Worm (Caenorhabditis elegans): Measurements from ENCODE around the gene F17E9.5.

DNA sequence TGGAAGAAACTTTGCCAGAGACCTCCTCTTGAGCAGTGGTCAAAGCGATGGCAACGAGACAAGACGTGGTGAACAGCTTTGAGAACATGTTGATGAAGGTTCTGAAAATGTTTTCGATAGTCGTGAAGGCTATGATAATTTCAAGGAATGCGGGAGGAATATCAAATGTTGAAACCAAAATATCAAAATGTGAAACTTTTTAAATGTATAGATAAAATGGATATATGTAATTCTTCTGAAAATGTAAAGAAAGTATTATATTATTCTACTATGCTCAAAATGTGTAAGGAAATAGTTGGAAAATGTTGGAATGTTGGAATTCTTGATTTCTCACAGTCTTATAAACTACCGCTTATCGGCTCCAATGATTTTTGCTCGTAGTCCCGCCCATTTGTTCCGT lies 23.5 kb downstream of the F17E9.5 start, which contains the start of gene D2096.6:
- TF ChIP-seq rpc-1 (optimal IDR thresholded peaks at IDR 0.05) = no peak
- TF ChIP-seq rpc-1 (tag; optimal IDR thresholded peaks at IDR 0.05) = no peak
- no peak for TF ChIP-seq ccch-3 (GFP tag; optimal IDR thresholded peaks at IDR 0.05)
- no peak for TF ChIP-seq ztf-28 (GFP tag; IDR thresholded peaks at IDR 0.05)
- TF ChIP-seq ets-4 (GFP tag; optimal IDR thresholded peaks at IDR 0.05) = no peak
- no peak for TF ChIP-seq B0261.1 (tag; optimal IDR thresholded peaks at IDR 0.05)
- no peak for TF ChIP-seq attf-6 (GFP tag; IDR thresholded peaks at IDR 0.05)
- TF ChIP-seq lin-40 (tag; optimal IDR thresholded peaks at IDR 0.05) = no peak
- TF ChIP-seq attf-3 (GFP tag; conservative IDR thresholded peaks at IDR 0.05) = no peak
- no peak for TF ChIP-seq Y95B8A.8 (GFP tag; IDR thresholded peaks at IDR 0.05)
